Worm (Caenorhabditis elegans) whole organism, L4/young adult: ENCODE data around the gene F34H10.3.

Source experiments
- W03F9.2 ChIP-seq: fragments of 150-350 bp; optimal IDR thresholded peaks from 2 replicates; lab custom pipeline; 2014; ENCODE audit warnings: missing biosample characterization, missing genetic modification characterization
- him-1 ChIP-seq: sonication (generic microtip); optimal IDR thresholded peaks from 2 replicates; lab custom pipeline; 2016; ENCODE audit warnings: missing genotype, missing genetic modification reagents, missing genetic modification characterization, missing compliant biosample characterization

- TF ChIP-seq him-1 (tag; lab: Kevin White, UChicago) (no peak), W03F9.2 (tag; lab: Kevin White, UChicago) (no peak)
These were observed 24.7 kb downstream of the F34H10.3 start, which contains the start of gene C11E4.6 for ce11 chrX:9610040-9610613.
